Worm (Caenorhabditis elegans) whole organism, early embryonic: Measurements from ENCODE around the gene ssq-3.

Source experiments
- B0310.2 ChIP-seq: sonication (generic microtip); optimal IDR thresholded peaks from 2 replicates; lab custom pipeline; 2016; ENCODE audit warnings: mild to moderate bottlenecking, missing genetic modification characterization, missing compliant biosample characterization
- F13C5.2 ChIP-seq: sonication (generic microtip); optimal IDR thresholded peaks from 2 replicates; lab custom pipeline; 2017; ENCODE audit warnings: mild to moderate bottlenecking, missing genetic modification characterization, inconsistent platforms, missing compliant biosample characterization
- aly-1 ChIP-seq: sonication (generic microtip); optimal IDR thresholded peaks from 2 replicates; lab custom pipeline; 2016; ENCODE audit warnings: missing genetic modification characterization, missing compliant biosample characterization
- ama-1 ChIP-seq: fragments of 150-350 bp; optimal IDR thresholded peaks from 2 replicates; lab custom pipeline; 2014
- ceh-13 ChIP-seq: fragments of 200-800 bp; sonication (Bioruptor generic); optimal IDR thresholded peaks from 2 replicates; lab custom pipeline; 2018; ENCODE audit warnings: mild to moderate bottlenecking, missing genetic modification characterization, missing compliant biosample characterization
- ceh-36 ChIP-seq: sonication (generic microtip); optimal IDR thresholded peaks from 2 replicates; lab custom pipeline; 2016; ENCODE audit warnings: missing genetic modification characterization, inconsistent platforms, missing compliant biosample characterization
- ets-7 ChIP-seq: sonication (generic microtip); optimal IDR thresholded peaks from 2 replicates; lab custom pipeline; 2016; ENCODE audit warnings: missing genotype, missing genetic modification characterization, missing compliant biosample characterization
- flt-1 ChIP-seq: fragments of 200-800 bp; sonication (Bioruptor generic); IDR thresholded peaks from 2 replicates; pipeline ENCODE4 v1.3.6; 2022; ENCODE audit warnings: missing genetic modification characterization, missing compliant biosample characterization
- hmbx-1 ChIP-seq: sonication (generic microtip); optimal IDR thresholded peaks from 2 replicates; lab custom pipeline; 2016; ENCODE audit warnings: mild to moderate bottlenecking, missing genetic modification characterization, missing compliant biosample characterization
- hmg-4 ChIP-seq: fragments of 200-800 bp; sonication (Bioruptor generic); optimal IDR thresholded peaks from 2 replicates; lab custom pipeline; 2018; ENCODE audit warnings: mild to moderate bottlenecking, missing genetic modification characterization, missing compliant biosample characterization
- hnd-1 ChIP-seq: sonication (generic microtip); optimal IDR thresholded peaks from 2 replicates; lab custom pipeline; 2016; ENCODE audit warnings: missing genetic modification characterization, missing compliant biosample characterization
- pes-1 ChIP-seq: fragments of 200-800 bp; sonication (Bioruptor generic); IDR thresholded peaks from 2 replicates; pipeline ENCODE4 v1.3.6; 2022; ENCODE audit warnings: missing genetic modification reagents, missing genetic modification characterization, missing compliant biosample characterization
- scrt-1 ChIP-seq: fragments of 200-800 bp; sonication (Bioruptor generic); IDR thresholded peaks from 2 replicates; pipeline ENCODE4 v1.3.6; 2022; ENCODE audit warnings: missing genetic modification characterization, missing compliant biosample characterization
- sea-1 ChIP-seq: fragments of 200-800 bp; sonication (Bioruptor generic); conservative IDR thresholded peaks from 2 replicates; pipeline ENCODE4 v1.3.6; 2022; ENCODE audit warnings: missing genetic modification characterization, missing compliant biosample characterization
- tbx-11 ChIP-seq: fragments of 200-800 bp; sonication (Bioruptor generic); IDR thresholded peaks from 2 replicates; pipeline ENCODE4 v1.3.6; 2022; ENCODE audit warnings: missing genetic modification characterization, missing compliant biosample characterization
- tbx-37 ChIP-seq: fragments of 200-800 bp; sonication (Bioruptor generic); conservative IDR thresholded peaks from 2 replicates; pipeline ENCODE4 v1.3.6; 2022; ENCODE audit warnings: missing genetic modification reagents, missing genetic modification characterization, missing compliant biosample characterization
- tra-4 ChIP-seq: sonication (generic microtip); optimal IDR thresholded peaks from 2 replicates; lab custom pipeline; 2017; ENCODE audit warnings: missing genetic modification characterization, missing compliant biosample characterization

Gene ssq-3

DNA sequence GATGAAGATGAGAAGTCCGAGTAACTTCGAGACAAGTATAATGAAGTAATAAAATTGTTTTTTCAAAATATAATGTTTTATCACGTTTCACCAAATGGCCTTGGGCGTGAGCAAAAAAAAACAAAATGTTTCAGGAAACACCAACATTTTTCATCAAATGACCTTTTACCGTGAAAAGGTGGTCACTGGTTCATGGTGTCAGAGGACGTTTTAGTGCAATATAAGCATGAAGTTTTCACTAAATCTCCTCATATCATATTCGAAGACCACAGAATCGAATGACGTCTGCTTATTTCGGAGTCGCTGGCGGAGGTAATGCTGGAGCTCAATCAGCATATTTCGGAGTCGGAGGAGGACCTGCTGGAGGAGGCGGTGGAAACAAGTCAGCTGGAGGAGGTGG is at the start of gene ssq-3, which contains the start of gene ZC477.7:
Gene ssq-3, plus strand, starts transcription at position 251 of the 400 bp plus-strand sequence.
Gene ZC477.7, minus strand, starts transcription at position 101 of the 400 bp plus-strand sequence.
- no peak for TF ChIP-seq ceh-13
- TF ChIP-seq flt-1: no peak
- TF ChIP-seq ets-7 (tag; lab: Kevin White, UChicago): no peak
- no peak for TF ChIP-seq ceh-36 (tag; lab: Kevin White, UChicago)
- TF ChIP-seq tbx-11: no peak
- TF ChIP-seq B0310.2: no peak
- TF ChIP-seq tra-4 (tag; lab: Kevin White, UChicago): no peak
- no peak for TF ChIP-seq pes-1 (GFP tag; lab: Robert Waterston, UW)
- no peak for TF ChIP-seq ama-1 (lab: Kevin White, UChicago)

DNA sequence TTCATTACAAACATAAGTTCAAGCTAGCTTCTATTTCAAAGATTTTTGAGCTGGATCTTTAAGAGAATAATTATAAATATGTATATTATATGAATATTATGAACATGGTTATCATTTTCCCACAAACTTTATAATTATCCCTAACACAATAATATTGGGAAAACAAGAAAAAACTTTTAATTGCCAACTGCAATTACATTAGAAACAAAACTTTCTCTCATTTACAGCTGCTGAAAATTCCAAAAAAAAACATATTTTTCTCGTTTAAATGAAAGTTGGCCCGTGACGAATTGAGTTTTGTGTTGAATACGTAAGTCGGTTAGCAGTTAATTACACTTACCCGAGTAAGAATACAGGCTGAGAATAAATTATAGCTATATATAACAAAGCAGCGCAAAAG is 48.7 kb upstream of the ssq-3 start:
- TF ChIP-seq flt-1 (no peak), hmbx-1 (tag; lab: Kevin White, UChicago) (no peak), F13C5.2 (tag; lab: Kevin White, UChicago) (no peak), aly-1 (tag; lab: Kevin White, UChicago) (no peak), ets-7 (tag; lab: Kevin White, UChicago) (no peak), ama-1 (lab: Kevin White, UChicago) (no peak), hnd-1 (tag; lab: Kevin White, UChicago) (no peak), scrt-1 (no peak)

ce11 chrIV:7065022-7065421 is 46.4 kb upstream of the ssq-3 start, which contains the start of gene Y43B11AL.1:
Gene Y43B11AL.1 (plus strand): TSS chrIV:7065322.
- TF ChIP-seq ets-7 (tag; lab: Kevin White, UChicago) (no peak), pes-1 (GFP tag; lab: Robert Waterston, UW) (no peak), hmg-4 (GFP tag; lab: Kevin White, UChicago) (no peak)

DNA sequence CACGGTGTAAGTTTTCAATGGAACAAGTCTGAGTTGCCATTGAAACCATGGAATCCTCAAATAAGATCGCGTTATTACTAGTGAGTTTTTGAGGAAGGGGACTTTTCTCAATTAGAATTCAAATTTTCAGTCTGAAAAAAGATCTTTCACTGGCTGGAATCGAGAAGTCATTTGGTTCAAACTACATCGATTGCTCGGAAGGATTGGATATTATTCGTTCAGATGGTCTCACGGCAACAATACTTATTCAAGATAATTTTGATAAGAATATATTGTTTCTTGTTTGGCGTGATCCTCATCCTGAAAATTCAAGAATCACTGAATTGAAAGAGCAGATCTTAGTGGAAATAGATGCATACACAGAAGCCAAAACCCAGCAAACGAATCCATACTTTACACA is 44.0 kb upstream of the ssq-3 start:
- TF ChIP-seq tbx-11: no peak
- TF ChIP-seq hnd-1 (tag; lab: Kevin White, UChicago): no peak
- TF ChIP-seq tbx-37 (GFP tag; lab: Robert Waterston, UW): no peak
- no peak for TF ChIP-seq scrt-1
- no peak for TF ChIP-seq flt-1

DNA sequence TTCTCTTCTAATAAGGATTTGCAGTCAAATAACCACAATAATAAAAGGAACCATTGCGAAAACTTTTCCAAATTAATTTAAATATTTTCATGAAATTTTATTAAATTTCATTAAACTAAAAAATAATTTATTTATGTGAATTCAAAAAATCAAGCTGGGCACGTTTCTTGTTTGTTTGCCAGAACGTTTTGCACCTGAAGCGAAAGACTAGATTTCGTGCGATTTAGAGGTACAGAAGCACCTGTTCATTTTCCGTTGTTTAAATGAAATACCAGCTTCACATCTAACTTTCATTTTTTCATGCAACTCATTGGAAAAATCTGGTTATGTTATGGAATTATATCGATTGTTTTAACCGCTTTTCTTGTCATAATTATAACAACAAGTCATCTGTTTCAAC is 39.3 kb upstream of the ssq-3 start, which contains the start of gene srg-48:
Gene srg-48, plus strand, starts transcription at position 301 of the 400 bp plus-strand sequence.
- TF ChIP-seq hmg-4 (GFP tag; lab: Kevin White, UChicago) (no peak), F13C5.2 (tag; lab: Kevin White, UChicago) (no peak), hmbx-1 (tag; lab: Kevin White, UChicago) (no peak), aly-1 (tag; lab: Kevin White, UChicago) (no peak), tbx-11 (no peak), ama-1 (lab: Kevin White, UChicago) (no peak), ceh-36 (tag; lab: Kevin White, UChicago) (no peak), scrt-1 (no peak), tra-4 (tag; lab: Kevin White, UChicago) (no peak), hnd-1 (tag; lab: Kevin White, UChicago) (no peak), tbx-37 (GFP tag; lab: Robert Waterston, UW) (no peak), ceh-13 (no peak), flt-1 (no peak), pes-1 (GFP tag; lab: Robert Waterston, UW) (no peak), ets-7 (tag; lab: Kevin White, UChicago) (no peak), sea-1 (GFP tag; lab: Robert Waterston, UW) (no peak)

ce11 chrIV:7075063-7075462 is 36.3 kb upstream of the ssq-3 start, which contains the start of gene srg-50:
Gene srg-50 (minus strand): TSS chrIV:7075163.
- TF ChIP-seq sea-1 (GFP tag; lab: Robert Waterston, UW): no peak

- TF ChIP-seq flt-1 (no peak), hmg-4 (GFP tag; lab: Kevin White, UChicago) (no peak), scrt-1 (no peak), tbx-37 (GFP tag; lab: Robert Waterston, UW) (no peak), pes-1 (GFP tag; lab: Robert Waterston, UW) (no peak)
Observed at ce11 chrIV:7081214-7081613, 30.2 kb upstream of the ssq-3 start, which contains the start of gene Y43B11AR.1. Gene Y43B11AR.1 (plus strand): TSS chrIV:7081514.

- no peak for TF ChIP-seq scrt-1
- TF ChIP-seq tbx-37 (GFP tag; lab: Robert Waterston, UW): no peak
- TF ChIP-seq ceh-36 (tag; lab: Kevin White, UChicago): no peak
- TF ChIP-seq B0310.2: no peak
- TF ChIP-seq hmg-4 (GFP tag; lab: Kevin White, UChicago): no peak
- no peak for TF ChIP-seq flt-1
- no peak for TF ChIP-seq hnd-1 (tag; lab: Kevin White, UChicago)
- no peak for TF ChIP-seq ama-1 (lab: Kevin White, UChicago)
- no peak for TF ChIP-seq F13C5.2 (tag; lab: Kevin White, UChicago)
- no peak for TF ChIP-seq pes-1 (GFP tag; lab: Robert Waterston, UW)
Observed at ce11 chrIV:7083382-7083784, 28.0 kb upstream of the ssq-3 start, which contains the start of gene Y43B11AR.3. Gene Y43B11AR.3 (minus strand): TSS chrIV:7083716.

DNA sequence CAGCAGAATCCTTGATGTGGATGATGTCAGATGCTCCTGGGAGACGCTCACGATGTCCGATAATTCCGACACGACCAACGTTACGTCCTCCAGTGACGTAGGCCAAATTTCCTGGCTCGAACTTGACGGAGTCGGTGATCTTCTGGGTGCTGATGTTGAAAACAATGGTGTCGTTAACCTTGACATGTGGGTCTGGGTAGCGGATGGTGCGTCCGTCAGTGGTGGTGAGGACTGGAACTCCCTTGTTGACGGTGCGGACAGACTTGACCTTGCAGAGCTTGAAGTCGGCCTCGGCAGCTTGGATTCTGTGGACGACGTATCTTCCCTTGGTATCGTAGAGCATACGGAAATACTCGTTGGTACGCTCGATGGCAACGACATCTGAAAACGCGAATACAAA is 27.4 kb upstream of the ssq-3 start:
- TF ChIP-seq flt-1 (no peak), tra-4 (tag; lab: Kevin White, UChicago) (no peak), scrt-1 (no peak), ets-7 (tag; lab: Kevin White, UChicago) (no peak), sea-1 (GFP tag; lab: Robert Waterston, UW) (no peak), ama-1 (lab: Kevin White, UChicago) (no peak), F13C5.2 (tag; lab: Kevin White, UChicago) (no peak), hmg-4 (GFP tag; lab: Kevin White, UChicago) (no peak), pes-1 (GFP tag; lab: Robert Waterston, UW) (no peak), tbx-37 (GFP tag; lab: Robert Waterston, UW) (no peak), hmbx-1 (tag; lab: Kevin White, UChicago) (no peak), ceh-36 (tag; lab: Kevin White, UChicago) (no peak), ceh-13 (no peak), B0310.2 (no peak), tbx-11 (no peak), hnd-1 (tag; lab: Kevin White, UChicago) (no peak), aly-1 (tag; lab: Kevin White, UChicago) (no peak)
